Fruit fly (Drosophila melanogaster): ENCODE data around the gene Nmdmc.

Gene Nmdmc

DNA sequence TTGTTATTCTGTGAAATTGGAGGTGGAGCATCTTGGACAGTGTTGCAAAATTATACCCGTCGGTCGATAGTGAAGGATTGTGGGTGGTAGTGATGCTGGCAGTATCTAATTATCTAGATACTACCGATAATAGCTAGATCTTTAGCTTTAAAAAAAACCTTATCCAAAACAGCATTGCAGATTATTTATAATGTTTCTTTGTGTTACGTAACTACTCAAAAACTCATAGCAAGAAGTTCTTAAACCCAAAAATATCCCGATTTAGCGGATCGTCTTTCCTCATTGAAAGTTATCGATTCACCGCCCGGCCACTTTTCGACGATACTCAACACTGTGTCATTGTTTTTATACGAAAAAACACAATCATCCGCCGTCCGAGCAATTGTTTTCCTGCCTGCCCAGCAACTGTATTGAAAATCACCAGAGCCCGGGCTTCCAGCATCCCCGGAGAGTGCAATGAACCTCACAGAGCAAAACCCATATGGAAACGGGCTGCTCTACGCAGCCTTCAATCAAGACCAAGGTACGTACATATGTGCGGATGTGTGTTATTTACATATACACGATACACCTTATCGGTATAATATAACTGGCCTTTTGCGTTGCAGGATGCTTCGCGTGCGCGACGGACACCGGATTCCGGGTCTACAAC, 57.3 kb downstream of the Nmdmc start, which contains the start of gene CG11975 (continued):
- TF ChIP-seq Sox14 (GFP tag; optimal IDR thresholded peaks at IDR 0.05): peak; percentile 89
- no peak for TF ChIP-seq CG1621 (tag; optimal IDR thresholded peaks at IDR 0.05)
- peak; percentile 46; the same call in 2 of the 3 replicates for TF ChIP-seq CG6163 (GFP tag; IDR thresholded peaks at IDR 0.05)
- peak; percentile 73 for TF ChIP-seq CG31627 (GFP tag; optimal IDR thresholded peaks at IDR 0.05)

Measured in whole organism, prepupa.